Worm (Caenorhabditis elegans) whole organism, late embryonic: ENCODE results near the gene Y53G8AM.6.

ENCODE experiments used
- F13H6.1 ChIP-seq: sonication (generic microtip); optimal IDR thresholded peaks from 2 replicates; lab custom pipeline; 2016; ENCODE audit warnings: missing genetic modification characterization, missing compliant biosample characterization
- K09A11.1 ChIP-seq: sonication (generic microtip); optimal IDR thresholded peaks from 2 replicates; lab custom pipeline; 2017; ENCODE audit warnings: antibody characterized with exemption, mild to moderate bottlenecking, missing genetic modification characterization, missing compliant biosample characterization; ENCODE audit not compliant: insufficient read depth
- T23F11.4 ChIP-seq: fragments of 200-800 bp; sonication (Bioruptor generic); optimal IDR thresholded peaks from 2 replicates; lab custom pipeline; 2018; ENCODE audit warnings: mild to moderate bottlenecking, missing genetic modification characterization, missing compliant biosample characterization
- Y22D7AL.16 ChIP-seq: sonication (generic microtip); optimal IDR thresholded peaks from 2 replicates; lab custom pipeline; 2016; ENCODE audit warnings: missing genetic modification characterization, missing compliant biosample characterization
- ceh-18 ChIP-seq: sonication (generic microtip); optimal IDR thresholded peaks from 2 replicates; lab custom pipeline; 2016; ENCODE audit warnings: missing genetic modification characterization, missing compliant biosample characterization
- ceh-19 ChIP-seq: fragments of 200-800 bp; sonication (Bioruptor generic); optimal IDR thresholded peaks from 2 replicates; lab custom pipeline; 2018; ENCODE audit warnings: mild to moderate bottlenecking, missing genetic modification characterization, missing compliant biosample characterization
- ceh-2 ChIP-seq: sonication (generic microtip); optimal IDR thresholded peaks from 2 replicates; lab custom pipeline; 2016; ENCODE audit warnings: missing genotype, missing genetic modification characterization, missing compliant biosample characterization
- ceh-22 ChIP-seq: sonication (generic microtip); optimal IDR thresholded peaks from 2 replicates; lab custom pipeline; 2017; ENCODE audit warnings: missing biosample characterization, missing genetic modification characterization
- ceh-24 ChIP-seq: sonication (generic microtip); optimal IDR thresholded peaks from 2 replicates; lab custom pipeline; 2016; ENCODE audit warnings: mild to moderate bottlenecking, missing genetic modification characterization, missing compliant biosample characterization
- ceh-30 ChIP-seq: fragments of 150-350 bp; optimal IDR thresholded peaks from 2 replicates; lab custom pipeline; 2014; ENCODE audit warnings: missing biosample characterization, missing genetic modification characterization
- ceh-31 ChIP-seq: sonication (generic microtip); optimal IDR thresholded peaks from 2 replicates; lab custom pipeline; 2016; ENCODE audit warnings: missing genetic modification characterization, missing compliant biosample characterization
- ceh-34 ChIP-seq: sonication (generic microtip); optimal IDR thresholded peaks from 2 replicates; lab custom pipeline; 2016; ENCODE audit warnings: mild to moderate bottlenecking, missing genetic modification characterization, missing compliant biosample characterization
- ceh-6 ChIP-seq: fragments of 200-800 bp; sonication (Bioruptor generic); optimal IDR thresholded peaks from 2 replicates; lab custom pipeline; 2018; ENCODE audit warnings: mild to moderate bottlenecking, missing genetic modification characterization, missing compliant biosample characterization
- ceh-9 ChIP-seq: sonication (generic microtip); optimal IDR thresholded peaks from 2 replicates; lab custom pipeline; 2016; ENCODE audit warnings: mild to moderate bottlenecking, missing genetic modification characterization, inconsistent platforms, missing compliant biosample characterization
- dve-1 ChIP-seq: sonication (generic microtip); optimal IDR thresholded peaks from 2 replicates; lab custom pipeline; 2017; ENCODE audit warnings: antibody characterized with exemption, mild to moderate bottlenecking, missing genetic modification characterization, missing compliant biosample characterization
- elt-2 ChIP-seq: sonication (generic microtip); optimal IDR thresholded peaks from 2 replicates; lab custom pipeline; 2016; ENCODE audit warnings: missing genetic modification reagents, missing genetic modification characterization, missing compliant biosample characterization
- ets-4 ChIP-seq: sonication (generic microtip); optimal IDR thresholded peaks from 2 replicates; lab custom pipeline; 2016; ENCODE audit warnings: missing genetic modification characterization, missing compliant biosample characterization
- eyg-1 ChIP-seq: sonication (generic microtip); optimal IDR thresholded peaks from 2 replicates; lab custom pipeline; 2016; ENCODE audit warnings: missing genotype, missing genetic modification characterization, missing compliant biosample characterization
- fkh-6 ChIP-seq: sonication (generic microtip); optimal IDR thresholded peaks from 2 replicates; lab custom pipeline; 2016; ENCODE audit warnings: missing genetic modification characterization, missing compliant biosample characterization
- gmeb-2 ChIP-seq: sonication (generic microtip); optimal IDR thresholded peaks from 2 replicates; lab custom pipeline; 2016; ENCODE audit warnings: missing genetic modification characterization, inconsistent platforms, missing compliant biosample characterization
- hlh-13 ChIP-seq: fragments of 200-800 bp; sonication (Bioruptor generic); optimal IDR thresholded peaks from 2 replicates; lab custom pipeline; 2018; ENCODE audit warnings: mild to moderate bottlenecking, missing genetic modification characterization, missing compliant biosample characterization
- hlh-15 ChIP-seq: sonication (generic microtip); optimal IDR thresholded peaks from 2 replicates; lab custom pipeline; 2016; ENCODE audit warnings: missing genetic modification characterization, missing compliant biosample characterization
- hlh-30 ChIP-seq: sonication (generic microtip); optimal IDR thresholded peaks from 2 replicates; lab custom pipeline; 2017; ENCODE audit warnings: antibody characterized with exemption, missing genetic modification characterization, missing compliant biosample characterization; ENCODE audit not compliant: insufficient read depth
- hlh-8 ChIP-seq: sonication (generic microtip); optimal IDR thresholded peaks from 2 replicates; lab custom pipeline; 2016; ENCODE audit warnings: missing genotype, missing genetic modification characterization, missing compliant biosample characterization
- lin-11 ChIP-seq: fragments of 200-800 bp; sonication (Bioruptor generic); optimal IDR thresholded peaks from 2 replicates; lab custom pipeline; 2018; ENCODE audit warnings: mild to moderate bottlenecking, missing genetic modification characterization, missing compliant biosample characterization
- mec-3 ChIP-seq: sonication (generic microtip); optimal IDR thresholded peaks from 2 replicates; lab custom pipeline; 2016; ENCODE audit warnings: borderline replicate concordance, missing genetic modification characterization, missing compliant biosample characterization
- nfya-1 ChIP-seq: sonication (generic microtip); optimal IDR thresholded peaks from 2 replicates; lab custom pipeline; 2017; ENCODE audit warnings: missing genetic modification characterization, mild to moderate bottlenecking, missing compliant biosample characterization, antibody characterized with exemption, moderate library complexity
- pag-3 ChIP-seq: sonication (generic microtip); optimal IDR thresholded peaks from 2 replicates; lab custom pipeline; 2016; ENCODE audit warnings: missing compliant biosample characterization, missing genetic modification characterization, borderline replicate concordance
- pat-9 ChIP-seq: fragments of 200-800 bp; sonication (Bioruptor generic); optimal IDR thresholded peaks from 2 replicates; lab custom pipeline; 2018; ENCODE audit warnings: mild to moderate bottlenecking, missing genetic modification characterization, moderate library complexity, missing compliant biosample characterization
- pax-1 ChIP-seq: fragments of 150-350 bp; optimal IDR thresholded peaks from 2 replicates; lab custom pipeline; 2014; ENCODE audit warnings: missing biosample characterization, missing genetic modification characterization
- pqm-1 ChIP-seq: sonication (generic microtip); optimal IDR thresholded peaks from 2 replicates; lab custom pipeline; 2016; ENCODE audit warnings: missing genetic modification characterization, missing compliant biosample characterization
- pros-1 ChIP-seq: fragments of 150-350 bp; optimal IDR thresholded peaks from 2 replicates; lab custom pipeline; 2014; ENCODE audit warnings: missing biosample characterization, missing genetic modification reagents, missing genetic modification characterization
- ref-2 ChIP-seq: sonication (generic microtip); optimal IDR thresholded peaks from 2 replicates; lab custom pipeline; 2016; ENCODE audit warnings: missing genetic modification characterization, missing compliant biosample characterization
- rnt-1 ChIP-seq: sonication (generic microtip); optimal IDR thresholded peaks from 2 replicates; lab custom pipeline; 2016; ENCODE audit warnings: missing genetic modification characterization, missing compliant biosample characterization
- sdc-2 ChIP-seq: sonication (generic microtip); optimal IDR thresholded peaks from 2 replicates; lab custom pipeline; 2016; ENCODE audit warnings: missing genotype, missing genetic modification characterization, missing compliant biosample characterization
- sox-2 ChIP-seq: fragments of 200-800 bp; sonication (Bioruptor generic); IDR thresholded peaks from 2 replicates; pipeline ENCODE4 v1.3.6; 2022; ENCODE audit warnings: missing genetic modification reagents, missing genetic modification characterization, missing compliant biosample characterization
- sox-4 ChIP-seq: sonication (generic microtip); optimal IDR thresholded peaks from 2 replicates; lab custom pipeline; 2017; ENCODE audit warnings: mild to moderate bottlenecking, missing genetic modification characterization, inconsistent platforms, missing compliant biosample characterization
- syd-9 ChIP-seq: sonication (generic microtip); optimal IDR thresholded peaks from 2 replicates; lab custom pipeline; 2016; ENCODE audit warnings: mild to moderate bottlenecking, missing genetic modification characterization, moderate library complexity, missing compliant biosample characterization
- tbx-2 ChIP-seq: sonication (generic microtip); optimal IDR thresholded peaks from 2 replicates; lab custom pipeline; 2016; ENCODE audit warnings: missing genetic modification characterization, missing compliant biosample characterization
- tbx-7 ChIP-seq: sonication (generic microtip); optimal IDR thresholded peaks from 2 replicates; lab custom pipeline; 2016; ENCODE audit warnings: missing genotype, missing genetic modification characterization, missing compliant biosample characterization
- ttx-3 ChIP-seq: sonication (generic microtip); optimal IDR thresholded peaks from 2 replicates; lab custom pipeline; 2016; ENCODE audit warnings: missing genetic modification reagents, missing genetic modification characterization, missing compliant biosample characterization
- unc-42 ChIP-seq: sonication (generic microtip); optimal IDR thresholded peaks from 2 replicates; lab custom pipeline; 2016; ENCODE audit warnings: missing genotype, missing genetic modification characterization, missing compliant biosample characterization
- unc-55 ChIP-seq: sonication (generic microtip); optimal IDR thresholded peaks from 2 replicates; lab custom pipeline; 2017; ENCODE audit warnings: missing biosample characterization, missing genetic modification reagents, missing genetic modification characterization
- unc-86 ChIP-seq: sonication (generic microtip); optimal IDR thresholded peaks from 2 replicates; lab custom pipeline; 2016; ENCODE audit warnings: missing genetic modification characterization, missing compliant biosample characterization
- zip-5 ChIP-seq: sonication (generic microtip); optimal IDR thresholded peaks from 2 replicates; lab custom pipeline; 2016; ENCODE audit warnings: missing genetic modification characterization, missing compliant biosample characterization
- ztf-16 ChIP-seq: sonication (generic microtip); optimal IDR thresholded peaks from 2 replicates; lab custom pipeline; 2017; ENCODE audit warnings: missing genetic modification characterization, missing compliant biosample characterization

Y53G8AM.6 gene

ce11 chrIII:3279304-3279703, 19.7 kb upstream of the Y53G8AM.6 start (continued):
- TF ChIP-seq zip-5 (tag; lab: Kevin White, UChicago) (no peak), ceh-22 (tag; lab: Kevin White, UChicago) (no peak), elt-2 (tag; lab: Kevin White, UChicago) (peak; percentile 17), pax-1 (peak; percentile 70), ttx-3 (tag; lab: Kevin White, UChicago) (no peak), pat-9 (tag; lab: Kevin White, UChicago) (no peak), dve-1 (peak; percentile 54), ztf-16 (tag; lab: Kevin White, UChicago) (no peak), K09A11.1 (peak; percentile 1), mec-3 (no peak), rnt-1 (no peak), ref-2 (tag; lab: Kevin White, UChicago) (no peak), sox-2 (GFP tag; lab: Robert Waterston, UW) (no peak), ceh-9 (no peak), T23F11.4 (GFP tag; lab: Kevin White, UChicago) (no peak), hlh-13 (GFP tag; lab: Kevin White, UChicago) (no peak), hlh-30 (peak; percentile 25), Y22D7AL.16 (tag; lab: Kevin White, UChicago) (no peak), F13H6.1 (tag; lab: Kevin White, UChicago) (no peak), unc-55 (peak; percentile 90), ets-4 (no peak), ceh-30 (tag; lab: Kevin White, UChicago) (no peak), hlh-8 (tag; lab: Kevin White, UChicago) (no peak), gmeb-2 (no peak), sdc-2 (tag; lab: Kevin White, UChicago) (no peak), pqm-1 (tag; lab: Kevin White, UChicago) (no peak), unc-42 (tag; lab: Kevin White, UChicago) (no peak), ceh-2 (tag; lab: Kevin White, UChicago) (no peak), ceh-31 (tag; lab: Kevin White, UChicago) (peak; percentile 22), ceh-19 (GFP tag; lab: Kevin White, UChicago) (no peak), syd-9 (tag; lab: Kevin White, UChicago) (no peak)

DNA sequence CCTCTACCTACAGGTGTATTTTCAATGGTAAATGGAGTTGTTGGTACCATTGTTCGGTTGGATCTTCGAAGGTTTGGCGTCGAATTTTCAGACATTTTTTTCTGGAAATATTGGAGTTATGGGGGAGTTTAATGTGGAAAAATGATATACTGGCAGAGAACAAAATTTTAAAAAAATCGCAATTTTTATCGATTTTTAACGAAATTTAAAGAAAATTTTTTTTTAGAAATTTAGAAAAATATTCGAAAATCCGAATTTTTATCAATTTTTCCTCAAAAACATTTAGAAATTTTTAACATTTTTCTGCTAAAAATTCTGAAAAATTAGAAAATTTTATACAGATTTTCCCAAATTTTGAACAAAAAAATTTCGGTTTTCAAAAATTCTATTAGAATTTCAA, 19.0 kb upstream of the Y53G8AM.6 start, which contains the start of gene Y53G8AM.8:
Y53G8AM.8 (minus strand) TSS at position 101 of the 400 bp plus-strand sequence.
- TF ChIP-seq ceh-9 (no peak), sox-2 (GFP tag; lab: Robert Waterston, UW) (no peak), eyg-1 (no peak), pat-9 (tag; lab: Kevin White, UChicago) (no peak), pros-1 (tag; lab: Kevin White, UChicago) (no peak), ceh-6 (GFP tag; lab: Kevin White, UChicago) (no peak), sox-4 (tag; lab: Kevin White, UChicago) (no peak), tbx-7 (no peak)
- TF ChIP-seq, all 69 proteins: peak for 0

DNA sequence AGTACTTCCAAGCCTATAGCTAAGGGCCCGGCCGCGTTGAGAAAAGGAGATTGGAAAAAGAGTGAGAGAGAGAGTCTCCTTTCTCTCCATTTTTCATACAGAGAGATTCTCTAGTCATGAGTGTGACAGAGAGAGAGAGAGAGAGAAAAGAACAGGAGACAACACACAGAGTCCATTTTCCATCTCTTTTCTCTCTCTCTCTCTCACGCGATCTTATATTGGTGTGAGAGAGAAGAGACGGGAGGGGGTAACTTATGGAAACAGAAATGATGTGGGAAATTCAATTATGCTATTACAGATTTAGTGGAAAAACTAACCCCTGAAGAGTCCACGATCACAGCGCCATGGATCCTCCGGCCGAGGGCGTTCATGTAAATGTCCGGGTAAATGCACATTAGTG, 13.6 kb upstream of the Y53G8AM.6 start:
- peak; percentile 35 for TF ChIP-seq tbx-2 (tag; lab: Kevin White, UChicago)
- TF ChIP-seq pax-1: no peak
- no peak for TF ChIP-seq zip-5 (tag; lab: Kevin White, UChicago)
- no peak for TF ChIP-seq K09A11.1
- TF ChIP-seq hlh-8 (tag; lab: Kevin White, UChicago): no peak
- no peak for TF ChIP-seq ttx-3 (tag; lab: Kevin White, UChicago)
- TF ChIP-seq hlh-15 (tag; lab: Kevin White, UChicago): no peak
- peak; percentile 25 for TF ChIP-seq pros-1 (tag; lab: Kevin White, UChicago)
- no peak for TF ChIP-seq unc-86 (tag; lab: Kevin White, UChicago)
- no peak for TF ChIP-seq eyg-1
- no peak for TF ChIP-seq ceh-24
- peak; percentile 73 for TF ChIP-seq nfya-1 (tag; lab: Kevin White, UChicago)
- peak; percentile 57 for TF ChIP-seq ceh-31 (tag; lab: Kevin White, UChicago)
- peak; percentile 86 for TF ChIP-seq hlh-30
- no peak for TF ChIP-seq ceh-9
- peak; percentile 53 for TF ChIP-seq unc-55
- TF ChIP-seq ztf-16 (tag; lab: Kevin White, UChicago): no peak
- peak; percentile 82 for TF ChIP-seq unc-42 (tag; lab: Kevin White, UChicago)
- no peak for TF ChIP-seq tbx-7
- peak; percentile 34 for TF ChIP-seq ceh-18 (tag; lab: Kevin White, UChicago)
- no peak for TF ChIP-seq sox-2 (GFP tag; lab: Robert Waterston, UW)
- no peak for TF ChIP-seq pqm-1 (tag; lab: Kevin White, UChicago)
- no peak for TF ChIP-seq fkh-6
- no peak for TF ChIP-seq mec-3
- TF ChIP-seq dve-1: no peak
- no peak for TF ChIP-seq pag-3 (tag; lab: Kevin White, UChicago)
- no peak for TF ChIP-seq lin-11
- TF ChIP-seq rnt-1: peak; percentile 28
- peak; percentile 10 for TF ChIP-seq ceh-34 (tag; lab: Kevin White, UChicago)
